Fruit fly (Drosophila melanogaster): Measurements from ENCODE around the gene Lim3.

DNA sequence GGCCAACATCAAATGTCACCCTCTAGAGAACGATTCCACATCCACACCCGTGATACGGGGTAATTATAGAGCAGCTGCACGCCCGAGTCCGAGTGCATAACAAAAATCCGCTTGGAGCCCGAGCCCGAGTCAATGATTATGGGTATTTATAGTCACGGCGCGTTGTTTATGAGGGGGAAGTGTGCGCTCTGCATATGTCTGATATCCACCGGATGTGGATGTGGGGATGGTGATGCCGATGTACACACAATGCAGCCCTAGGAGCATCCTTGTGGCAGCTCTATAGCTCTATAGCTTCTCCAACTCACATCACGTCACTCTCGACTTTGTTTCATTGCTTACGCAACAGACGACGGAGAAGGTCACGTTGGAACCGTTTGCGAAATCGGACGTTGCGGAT lies 70.8 kb downstream of the Lim3 start:
- TF ChIP-seq Pif1A (GFP tag; optimal IDR thresholded peaks at IDR 0.05), result no peak
- no peak for TF ChIP-seq EcR (GFP tag; optimal IDR thresholded peaks at IDR 0.05)
- TF ChIP-seq CG32121 (GFP tag; IDR thresholded peaks at IDR 0.05), result no peak
- TF ChIP-seq CG15710 (tag; optimal IDR thresholded peaks at IDR 0.05), result no peak
- TF ChIP-seq rn (GFP tag; IDR thresholded peaks at IDR 0.05), result no peak
- no peak for TF ChIP-seq CG13204 (GFP tag; optimal IDR thresholded peaks at IDR 0.05)
- TF ChIP-seq Ets98B (GFP tag; IDR thresholded peaks at IDR 0.05), result no peak
- no peak for TF ChIP-seq CG8301 (tag; optimal IDR thresholded peaks at IDR 0.05)
- peak; percentile 26; the same call in 1 of the 3 replicates for TF ChIP-seq CG4496 (GFP tag; IDR thresholded peaks at IDR 0.05)

Data from whole organism, pupa.